Fruit fly (Drosophila melanogaster) S2 (cell line): ENCODE data around the gene Uba5.

Experiments
- CG8478 ChIP-seq: fragments of >200 bp; optimal IDR thresholded peaks from 2 replicates; lab custom pipeline; 2018
- CTCF ChIP-seq, 2 experiments: fragments of >200 bp; optimal IDR thresholded peaks; 2 replicates each; lab custom pipeline; 2018

The Uba5 gene

DNA sequence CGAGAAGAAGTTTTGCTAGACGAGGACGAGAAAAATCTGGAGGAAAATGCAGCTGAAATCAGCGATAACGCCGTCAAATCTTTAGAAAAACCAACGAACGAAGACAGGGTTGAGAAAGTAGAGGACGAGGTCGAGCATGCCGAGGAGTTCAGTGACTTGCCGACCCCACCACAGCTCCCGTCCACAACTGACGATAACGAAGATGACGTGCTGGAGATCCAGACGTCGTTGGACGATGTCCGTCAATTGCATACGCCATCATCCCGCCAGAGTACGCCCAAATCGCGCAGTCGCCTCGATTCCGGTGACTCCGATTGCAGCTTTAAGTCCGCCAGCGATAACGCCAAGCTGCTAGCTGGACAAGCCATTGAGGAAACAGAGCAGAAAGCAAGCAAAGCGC, 26.2 kb upstream of the Uba5 start:
- TF ChIP-seq CG8478 (no peak), CTCF (optimal IDR thresholded peaks at IDR 0.05; lab: Kevin White, UChicago) (no peak)

DNA sequence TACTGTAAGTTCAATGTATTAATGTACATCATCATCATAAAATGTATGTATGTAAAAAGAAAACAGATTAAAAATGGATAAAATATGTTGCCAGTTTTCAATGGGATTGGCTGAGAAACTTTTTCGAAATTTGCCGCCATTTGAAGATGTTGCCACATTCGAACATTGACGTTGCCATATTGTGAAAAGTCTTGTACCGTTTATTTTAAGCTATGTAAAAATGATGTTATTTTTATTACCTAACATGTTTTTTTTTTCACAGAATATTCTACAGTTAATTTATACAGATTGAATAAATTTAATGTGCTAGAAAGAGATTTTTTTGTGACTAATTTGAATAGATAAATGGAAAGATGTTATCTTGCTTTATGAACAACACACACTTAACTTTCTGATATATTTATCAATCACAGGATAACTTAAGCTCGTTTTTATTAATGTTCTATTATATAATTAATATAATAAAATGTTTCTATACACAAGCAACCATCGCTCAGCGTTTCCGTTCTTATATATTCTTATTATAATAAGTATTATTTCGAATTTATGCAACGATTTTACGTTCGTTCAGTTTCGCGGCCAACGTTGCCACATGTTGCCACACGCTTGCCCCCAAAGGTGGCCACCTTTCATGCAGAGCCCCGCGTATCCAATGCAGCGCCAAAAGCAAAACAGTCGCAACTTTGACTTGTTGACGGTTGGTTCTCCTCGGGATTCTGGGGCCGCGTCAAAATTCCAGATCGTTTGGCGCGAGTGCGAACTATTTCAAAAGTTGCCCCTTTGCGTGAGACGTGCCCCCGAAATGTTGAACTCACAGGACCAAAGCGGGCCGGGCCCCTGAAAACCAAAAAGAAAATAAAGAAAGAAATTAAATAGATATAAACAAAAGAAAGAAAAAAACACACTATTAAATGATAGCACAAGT, 24.1 kb upstream of the Uba5 start, which contains the start of gene CG43155:
Gene CG43155, plus strand, starts transcription at position 875 of the 925 bp plus-strand sequence.
- TF ChIP-seq CTCF (optimal IDR thresholded peaks at IDR 0.05; lab: Kevin White, UChicago): peak in 1 of 2 experiments; percentile 4
- TF ChIP-seq CG8478: no peak

DNA sequence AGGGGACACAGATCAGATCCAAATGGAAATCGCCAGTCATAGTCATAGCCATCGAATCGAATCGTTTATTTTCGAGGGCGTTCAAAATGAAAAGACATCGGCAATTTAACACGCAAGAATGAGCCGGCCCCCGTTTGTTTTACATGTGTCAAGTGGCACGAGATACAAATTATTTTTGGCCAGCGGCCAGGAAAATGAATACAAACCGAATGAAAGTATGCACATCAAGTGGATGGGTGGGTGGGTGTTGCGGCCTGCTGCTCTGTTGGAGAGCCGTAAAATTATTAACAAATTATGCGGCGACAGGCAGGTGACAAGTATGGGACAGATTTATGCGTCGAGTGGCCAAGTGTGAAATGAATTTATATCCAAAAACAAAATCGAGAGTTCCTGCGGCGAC, 19.3 kb upstream of the Uba5 start:
- TF ChIP-seq CTCF (optimal IDR thresholded peaks at IDR 0.05; lab: Kevin White, UChicago) (no peak), CG8478 (no peak)

DNA sequence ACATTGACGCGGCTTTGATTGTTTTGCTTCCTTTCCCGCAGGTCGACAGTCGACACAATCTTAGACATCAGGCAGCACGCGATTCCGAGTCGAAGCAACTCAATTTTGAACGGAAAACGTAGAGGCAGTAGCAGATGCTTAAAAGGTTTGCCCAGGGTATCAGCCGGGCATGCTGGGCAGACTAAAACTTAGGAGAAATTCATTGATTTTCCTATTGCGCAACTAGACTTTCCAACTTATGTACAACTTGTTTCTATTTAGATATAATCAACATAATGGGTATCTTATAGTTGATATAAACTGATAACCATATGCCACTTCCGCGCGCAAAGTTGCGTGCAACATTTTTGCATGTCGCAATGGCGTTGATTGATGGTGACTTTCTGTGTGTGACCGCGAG, 16.6 kb upstream of the Uba5 start:
- no peak for TF ChIP-seq CG8478
- TF ChIP-seq CTCF (optimal IDR thresholded peaks at IDR 0.05; lab: Kevin White, UChicago): no peak

DNA sequence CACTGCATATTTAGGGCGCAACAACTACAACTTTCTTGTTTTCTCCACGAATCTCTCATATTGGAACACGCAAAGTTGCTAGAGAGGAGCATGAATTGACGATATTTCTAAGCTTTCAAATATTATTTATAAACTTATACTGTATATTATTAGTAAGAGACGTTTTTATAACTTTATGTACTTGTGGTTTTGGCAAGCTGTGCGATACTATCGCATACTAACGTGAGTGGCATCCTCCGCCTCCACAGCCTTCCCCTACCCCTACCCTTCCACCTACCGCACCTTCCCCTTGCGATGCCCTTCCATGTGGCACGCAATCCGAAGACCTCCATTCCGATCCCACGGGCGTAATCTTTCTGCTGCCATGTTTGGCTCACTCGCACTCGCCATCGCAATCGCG, 15.0 kb upstream of the Uba5 start:
- TF ChIP-seq CTCF (optimal IDR thresholded peaks at IDR 0.05; lab: Kevin White, UChicago): no peak
- TF ChIP-seq CG8478: no peak

DNA sequence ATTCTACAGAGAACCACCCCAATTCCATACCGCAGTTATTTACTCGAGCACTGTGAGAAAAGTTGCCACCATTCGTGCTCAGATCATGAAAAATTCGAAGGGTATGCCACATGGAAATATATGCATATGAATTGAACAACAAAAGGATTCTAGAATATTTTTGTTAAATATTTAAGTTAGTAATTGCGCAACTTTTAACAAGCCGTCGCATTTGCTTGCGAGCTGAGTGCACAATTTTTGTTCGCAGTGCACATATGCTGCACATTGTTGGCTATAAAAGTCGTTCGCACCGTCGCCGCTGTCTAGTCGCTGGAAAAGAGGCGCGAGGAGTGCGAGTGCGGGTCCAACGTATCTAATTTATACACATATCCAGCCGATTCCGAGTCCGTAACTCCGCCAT, 6.6 kb upstream of the Uba5 start, which contains the start of gene Cyp4g15:
Gene Cyp4g15, plus strand, starts transcription at position 301 of the 400 bp plus-strand sequence.
- TF ChIP-seq CG8478: no peak
- no peak for TF ChIP-seq CTCF (optimal IDR thresholded peaks at IDR 0.05; lab: Kevin White, UChicago)

DNA sequence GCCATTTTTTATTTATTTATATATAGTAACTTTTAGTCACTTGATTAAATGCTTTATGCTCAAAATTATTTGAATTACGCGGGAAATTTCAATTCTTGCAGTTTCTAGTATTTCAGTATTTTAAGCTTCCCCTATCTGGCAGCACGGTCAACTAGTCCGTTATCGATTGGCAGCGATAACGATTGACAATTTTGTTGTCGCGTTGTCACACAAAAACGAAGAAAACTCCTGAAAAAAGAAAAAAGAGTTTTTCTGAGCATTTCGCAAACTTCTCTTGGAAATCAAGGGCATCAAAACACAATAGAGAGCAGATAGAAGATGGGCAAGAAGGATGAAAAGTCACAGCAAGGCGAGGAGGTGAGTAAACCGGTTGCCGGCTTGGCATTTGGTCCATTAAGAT, 1.8 kb downstream of the Uba5 start, which contains the start of gene Spase25:
Gene Spase25, plus strand, starts transcription at position 176 of the 400 bp plus-strand sequence.
- TF ChIP-seq CTCF (optimal IDR thresholded peaks at IDR 0.05; lab: Kevin White, UChicago): no peak
- no peak for TF ChIP-seq CG8478

DNA sequence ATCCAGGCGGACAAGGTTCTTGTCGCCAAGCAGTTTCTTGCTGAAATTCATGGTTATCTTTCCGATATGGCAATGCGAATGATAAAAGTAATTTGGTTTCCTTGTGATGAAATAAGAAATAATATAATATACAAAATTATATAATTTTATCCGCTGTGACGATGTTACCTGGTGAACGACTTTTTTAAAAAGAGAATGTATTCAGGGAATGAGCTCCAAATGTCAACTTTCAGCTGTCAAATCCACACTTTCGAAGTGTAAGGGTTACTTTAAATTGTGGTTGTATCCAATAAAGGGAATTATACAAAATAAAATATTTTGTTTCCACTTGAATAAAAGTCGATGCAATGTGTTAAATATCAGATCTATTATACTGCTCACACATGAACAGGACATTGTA, 8.2 kb downstream of the Uba5 start, which contains the start of gene CG33235:
Gene CG33235, minus strand, starts transcription at position 101 of the 400 bp plus-strand sequence.
- TF ChIP-seq CG8478 (no peak), CTCF (optimal IDR thresholded peaks at IDR 0.05; lab: Kevin White, UChicago) (no peak)

DNA sequence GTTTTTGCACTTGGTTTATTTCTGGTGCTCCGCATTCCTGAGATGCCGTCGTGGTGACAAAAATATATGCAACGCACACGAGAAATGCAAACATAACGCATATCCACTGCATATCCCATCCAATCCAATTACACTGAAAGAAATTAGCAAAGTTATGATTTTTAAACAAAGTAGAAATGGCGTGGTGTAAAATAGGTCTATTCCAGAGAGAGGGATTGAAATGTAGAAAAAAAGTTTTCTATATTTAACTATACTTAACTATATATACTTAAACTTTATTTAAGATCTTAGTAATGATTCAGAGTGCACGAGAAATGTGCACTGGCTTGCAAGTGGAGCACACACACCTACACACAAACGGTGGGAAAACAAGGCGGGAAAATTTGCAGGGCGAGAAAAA, 8.9 kb downstream of the Uba5 start:
- TF ChIP-seq CG8478: no peak

DNA sequence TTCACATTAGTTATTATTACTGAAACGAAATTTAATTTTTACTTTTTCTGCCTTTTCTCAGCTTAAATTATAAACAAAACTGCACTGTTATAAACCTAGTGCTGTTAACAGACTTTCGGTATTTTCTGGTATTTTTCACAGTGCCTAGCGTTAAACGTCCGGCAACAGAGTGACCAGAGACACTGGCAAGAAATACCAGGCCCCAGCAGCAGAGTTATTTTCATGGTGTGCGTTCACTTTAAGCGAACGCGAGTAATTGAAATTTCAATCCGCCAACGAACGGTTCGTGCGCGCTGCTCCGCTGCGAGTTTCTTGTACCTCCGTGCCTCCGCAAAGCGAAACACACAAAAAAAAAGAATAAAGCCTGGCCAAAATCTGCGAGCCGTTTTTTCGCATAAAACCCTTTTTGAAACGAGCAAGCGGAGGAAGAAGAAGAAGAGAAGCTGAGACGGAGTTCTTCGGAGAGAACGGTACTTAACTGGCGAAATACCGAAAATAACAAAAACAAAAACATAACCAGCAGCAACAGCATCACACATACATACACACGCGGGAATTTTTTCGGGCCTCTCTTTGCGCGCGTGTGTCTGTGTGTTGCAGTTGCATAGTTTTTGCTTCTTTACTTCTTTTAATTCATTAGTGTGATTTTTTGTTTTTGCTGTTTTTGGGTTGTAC, 9.7 kb downstream of the Uba5 start, which contains the start of gene Drak:
Gene Drak, plus strand, starts transcription at position 220 of the 675 bp plus-strand sequence.
- TF ChIP-seq CTCF (optimal IDR thresholded peaks at IDR 0.05; lab: Kevin White, UChicago) (no peak), CG8478 (no peak)

DNA sequence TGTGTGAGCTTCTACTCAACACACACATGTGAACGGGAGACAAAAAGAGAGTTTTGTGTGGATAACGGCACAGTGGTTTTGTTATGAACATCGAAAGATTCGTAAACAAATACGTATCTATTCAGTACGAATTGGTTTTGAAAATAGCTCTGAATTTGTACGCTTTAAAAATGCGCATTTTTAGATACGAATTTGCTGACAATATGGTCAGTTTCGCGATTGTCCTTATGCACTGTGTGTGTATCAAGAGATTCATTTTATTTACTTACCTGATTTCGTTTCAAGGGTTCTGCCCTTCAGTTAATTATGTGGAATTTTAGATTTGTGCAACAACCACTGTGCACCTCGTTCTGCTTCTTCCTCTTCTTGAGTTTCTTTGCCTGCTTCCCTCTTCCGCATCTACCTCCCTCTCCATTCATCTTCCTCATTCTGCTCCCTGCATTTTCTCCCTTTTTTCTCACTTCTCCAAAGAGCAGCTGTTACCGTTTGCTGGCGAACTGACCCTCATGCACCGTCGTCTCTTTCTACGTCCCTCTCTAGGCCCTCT, 11.5 kb downstream of the Uba5 start:
- TF ChIP-seq CTCF (optimal IDR thresholded peaks at IDR 0.05; lab: Kevin White, UChicago) (no peak), CG8478 (no peak)

DNA sequence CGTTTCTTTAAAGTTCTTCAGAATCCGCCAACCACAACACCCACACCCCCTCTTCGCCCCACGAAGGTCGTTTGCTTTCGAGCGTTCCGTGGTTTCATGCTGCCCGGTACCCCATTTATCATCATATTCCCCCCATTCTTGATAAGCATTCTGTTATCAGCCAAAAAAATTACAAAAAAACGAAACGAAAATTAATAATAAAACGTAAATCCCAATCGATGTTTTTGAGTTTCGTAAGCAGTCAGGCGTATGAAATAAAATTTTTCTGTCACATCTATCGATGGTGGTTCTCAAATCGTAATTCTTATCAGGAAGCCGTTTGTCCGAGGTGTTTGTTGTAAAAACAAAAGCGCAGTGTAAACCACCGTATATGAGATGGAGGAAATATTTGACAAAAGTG, 12.2 kb downstream of the Uba5 start:
- TF ChIP-seq CTCF (optimal IDR thresholded peaks at IDR 0.05; lab: Kevin White, UChicago) (no peak), CG8478 (no peak)

DNA sequence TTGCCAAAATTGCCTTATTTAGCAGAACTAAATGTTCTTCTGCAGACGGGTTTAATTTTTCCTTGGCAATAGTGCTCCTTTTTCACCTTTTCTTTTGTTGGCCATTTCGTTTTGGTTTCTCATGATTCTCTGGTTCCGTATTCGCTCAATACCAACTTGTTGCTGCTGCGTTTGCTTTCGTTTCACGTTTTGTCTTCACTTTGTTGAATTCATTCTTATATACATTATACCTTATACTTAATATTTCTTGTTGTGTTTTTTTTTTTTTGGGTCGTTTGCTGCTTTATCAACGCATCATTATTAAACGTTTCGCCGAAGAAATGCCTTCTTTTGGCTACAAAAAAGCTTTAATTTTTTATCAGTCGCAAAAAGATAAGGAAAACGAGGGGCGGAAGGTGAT, 12.9 kb downstream of the Uba5 start:
- TF ChIP-seq CTCF (optimal IDR thresholded peaks at IDR 0.05; lab: Kevin White, UChicago): no peak
- no peak for TF ChIP-seq CG8478

DNA sequence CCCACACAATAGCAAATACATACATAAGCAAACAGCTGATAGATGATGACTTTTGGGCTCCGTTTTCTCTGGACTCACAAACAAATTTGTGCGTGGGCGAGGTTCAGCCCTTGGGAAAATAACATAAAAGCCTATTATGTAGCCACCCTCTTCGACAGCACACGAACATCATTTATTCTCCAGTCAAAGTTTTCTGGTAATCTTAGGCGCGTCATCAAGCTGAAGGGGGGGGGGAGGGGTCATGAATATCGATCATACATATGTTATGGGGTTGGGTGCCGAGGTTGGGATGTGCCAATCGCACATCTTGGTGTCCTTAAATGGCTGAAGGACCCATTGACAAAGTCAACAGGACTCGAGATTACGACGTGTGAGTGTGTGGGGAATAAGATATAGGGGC, 14.8 kb downstream of the Uba5 start:
- no peak for TF ChIP-seq CG8478
- no peak for TF ChIP-seq CTCF (optimal IDR thresholded peaks at IDR 0.05; lab: Kevin White, UChicago)

DNA sequence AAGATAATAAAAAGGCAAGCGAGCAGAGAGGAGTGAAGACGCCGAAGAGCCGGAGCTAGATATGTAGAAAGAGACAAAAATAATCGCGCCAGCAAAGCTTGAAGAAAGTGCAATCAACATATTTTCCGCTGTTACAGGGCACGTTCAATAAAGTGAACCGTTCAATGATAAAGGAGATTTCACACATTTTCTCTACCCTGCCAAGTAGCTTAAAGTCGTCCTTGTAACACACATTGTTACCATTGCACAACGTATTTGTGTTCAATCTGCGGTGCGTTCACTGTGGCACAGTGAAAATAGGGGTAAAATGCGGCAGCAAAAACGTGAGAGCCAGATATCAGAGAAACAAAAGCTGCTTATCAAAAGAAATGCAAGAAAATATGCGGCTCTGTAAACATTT, 16.1 kb downstream of the Uba5 start:
- TF ChIP-seq CTCF (optimal IDR thresholded peaks at IDR 0.05; lab: Kevin White, UChicago): no peak
- TF ChIP-seq CG8478: no peak

DNA sequence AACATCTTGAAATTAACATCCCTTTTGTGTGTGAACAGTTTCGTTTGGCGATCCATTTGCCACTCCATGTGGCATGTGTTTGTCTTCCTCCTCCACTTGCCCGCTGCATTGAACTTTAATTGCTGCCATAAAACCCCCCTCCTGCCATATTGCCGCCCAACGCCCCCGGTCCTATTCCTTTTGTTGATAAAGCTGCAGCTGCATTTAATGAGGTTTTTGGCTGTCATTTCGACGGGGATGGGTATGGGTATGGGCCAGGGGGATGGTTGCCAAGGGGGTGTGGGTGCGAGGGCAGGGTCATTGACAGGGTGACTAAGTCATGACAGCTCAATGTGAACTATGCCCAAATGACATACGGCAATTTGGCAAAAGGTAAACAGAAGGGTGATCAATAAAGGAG, 17.0 kb downstream of the Uba5 start:
- TF ChIP-seq CG8478: no peak
